Fruit fly (Drosophila melanogaster) whole organism, embryonic: ENCODE measurements around the gene fkh.
A peak's percentile ranks its signal among the peaks of the same experiment; 100 is the strongest.

Experiments used
- Awh ChIP-seq: fragments of 200-800 bp; sonication (Bioruptor generic); IDR thresholded peaks from 2 replicates; pipeline ENCODE4, ENCODE4 v1.3.6; 2022; ENCODE audit warnings: missing biosample characterization, missing genetic modification characterization
- CG10274 ChIP-seq: fragments of 200-800 bp; sonication (Bioruptor generic); optimal IDR thresholded peaks from 3 replicates; lab custom pipeline; 2017; ENCODE audit warnings: missing biosample characterization, mild to moderate bottlenecking, missing genetic modification characterization
- CG11247 ChIP-seq: fragments of 200-800 bp; sonication (Bioruptor generic); IDR thresholded peaks from 2 replicates; pipeline ENCODE4 v1.3.6; 2022; ENCODE audit warnings: missing biosample characterization, missing genetic modification characterization
- CG11695 ChIP-seq: fragments of 200-800 bp; sonication (Bioruptor generic); IDR thresholded peaks from 3 replicates; pipeline ENCODE4 v1.3.6; 2022; ENCODE audit warnings: missing biosample characterization, missing genetic modification characterization
- CG13123 ChIP-seq: fragments of 200-800 bp; sonication (Bioruptor generic); optimal IDR thresholded peaks from 2 replicates; lab custom pipeline; 2016; ENCODE audit warnings: missing biosample characterization, missing genetic modification characterization
- CG13287 ChIP-seq: fragments of 200-800 bp; sonication (Bioruptor generic); IDR thresholded peaks from 2 replicates; pipeline ENCODE4 v1.3.6; 2022; ENCODE audit warnings: missing biosample characterization, missing genetic modification characterization; ENCODE audit not compliant: partially characterized antibody
- CG14860 ChIP-seq: fragments of 200-800 bp; sonication (Bioruptor generic); IDR thresholded peaks from 3 replicates; pipeline ENCODE4 v1.3.6; 2022; ENCODE audit warnings: missing biosample characterization, missing genetic modification characterization; ENCODE audit not compliant: partially characterized antibody
- CG1792 ChIP-seq: fragments of 200-800 bp; sonication (Bioruptor generic); optimal IDR thresholded peaks from 2 replicates; lab custom pipeline; 2016; ENCODE audit warnings: missing biosample characterization, missing genetic modification characterization
- CG1832 ChIP-seq: fragments of 200-800 bp; sonication (Bioruptor generic); optimal IDR thresholded peaks from 2 replicates; lab custom pipeline; 2017; ENCODE audit warnings: missing biosample characterization, mild to moderate bottlenecking, missing genetic modification characterization, inconsistent platforms
- CG18764 ChIP-seq: fragments of 200-800 bp; sonication (Bioruptor generic); optimal IDR thresholded peaks from 3 replicates; lab custom pipeline; 2016; ENCODE audit warnings: missing biosample characterization, missing genetic modification characterization
- CG32767 ChIP-seq: fragments of 200-800 bp; sonication (Bioruptor generic); IDR thresholded peaks from 2 replicates; pipeline ENCODE4 v1.3.6; 2022; ENCODE audit warnings: missing biosample characterization, missing genetic modification characterization
- CG3281 ChIP-seq: fragments of 200-800 bp; sonication (Bioruptor generic); optimal IDR thresholded peaks from 3 replicates; lab custom pipeline; 2017; ENCODE audit warnings: missing biosample characterization, mild to moderate bottlenecking, missing genetic modification characterization
- CG3407 ChIP-seq: fragments of 200-800 bp; sonication (Bioruptor generic); optimal IDR thresholded peaks from 2 replicates; lab custom pipeline; 2018; ENCODE audit warnings: missing biosample characterization, mild to moderate bottlenecking, missing genetic modification characterization
- CG3838 ChIP-seq: fragments of 200-800 bp; sonication (Bioruptor generic); optimal IDR thresholded peaks from 3 replicates; lab custom pipeline; 2016; ENCODE audit warnings: missing biosample characterization, missing genetic modification characterization
- CG3995 ChIP-seq: fragments of 200-800 bp; sonication (Bioruptor generic); optimal IDR thresholded peaks from 3 replicates; lab custom pipeline; 2016; ENCODE audit warnings: missing biosample characterization, missing genetic modification characterization
- CG4282 ChIP-seq: fragments of 200-800 bp; sonication (Bioruptor generic); optimal IDR thresholded peaks from 2 replicates; lab custom pipeline; 2016; ENCODE audit warnings: missing biosample characterization, missing genetic modification characterization
- CG4424 ChIP-seq: fragments of 200-800 bp; sonication (Bioruptor generic); optimal IDR thresholded peaks from 3 replicates; lab custom pipeline; 2016; ENCODE audit warnings: missing biosample characterization, missing genetic modification characterization
- CG6683 ChIP-seq: fragments of 200-800 bp; sonication (Bioruptor generic); optimal IDR thresholded peaks from 2 replicates; lab custom pipeline; 2017; ENCODE audit warnings: missing biosample characterization, mild to moderate bottlenecking, missing genetic modification characterization, missing genetic modification reagents
- CG7357 ChIP-seq: fragments of 200-800 bp; sonication (Bioruptor generic); IDR thresholded peaks from 3 replicates; pipeline ENCODE4 v1.3.6; 2022; ENCODE audit warnings: missing biosample characterization, missing genetic modification characterization
- CG7786 ChIP-seq: fragments of 200-800 bp; sonication (Bioruptor generic); optimal IDR thresholded peaks from 2 replicates; lab custom pipeline; 2016; ENCODE audit warnings: missing biosample characterization, missing genetic modification characterization
- CG8388 ChIP-seq: fragments of 200-800 bp; sonication (Bioruptor generic); optimal IDR thresholded peaks from 2 replicates; lab custom pipeline; 2019; ENCODE audit warnings: missing biosample characterization, mild to moderate bottlenecking, missing genetic modification characterization, moderate library complexity
- CG8924 ChIP-seq: fragments of 200-800 bp; optimal IDR thresholded peaks from 3 replicates; lab custom pipeline; 2019; ENCODE audit warnings: missing biosample characterization, mild to moderate bottlenecking, missing genetic modification characterization, moderate library complexity
- CG9817 ChIP-seq: fragments of 200-800 bp; sonication (Bioruptor generic); optimal IDR thresholded peaks from 2 replicates; lab custom pipeline; 2018; ENCODE audit warnings: missing biosample characterization, mild to moderate bottlenecking, missing genetic modification characterization, moderate library complexity
- Dfd ChIP-seq, 2 experiments: fragments of >200 bp; optimal IDR thresholded peaks; 2 replicates each; lab custom pipeline; 2017; ENCODE audit warnings: missing biosample characterization in 2 of 2, missing genetic modification characterization in 2 of 2
- Dp ChIP-seq: fragments of 200-800 bp; sonication (Bioruptor generic); optimal IDR thresholded peaks from 2 replicates; lab custom pipeline; 2018; ENCODE audit warnings: missing biosample characterization, mild to moderate bottlenecking, missing genetic modification characterization, moderate library complexity
- Drgx ChIP-seq: fragments of 200-800 bp; sonication (Bioruptor generic); IDR thresholded peaks from 2 replicates; pipeline ENCODE4 v1.3.6; 2022; ENCODE audit warnings: missing biosample characterization, missing genetic modification characterization
- Ets65A ChIP-seq: fragments of 200-800 bp; sonication (Bioruptor generic); peaks from one replicate; lab custom pipeline; 2016; ENCODE audit warnings: missing biosample characterization, missing genetic modification characterization
- Gug ChIP-seq: fragments of 200-800 bp; sonication (Bioruptor generic); IDR thresholded peaks from 4 replicates; pipeline ENCODE4 v1.3.6; 2022; ENCODE audit warnings: missing biosample characterization, missing genetic modification characterization
- Mes4 ChIP-seq: fragments of 200-800 bp; sonication (Bioruptor generic); optimal IDR thresholded peaks from 2 replicates; lab custom pipeline; 2016; ENCODE audit warnings: missing biosample characterization, missing genetic modification characterization
- Mrtf ChIP-seq: fragments of 200-800 bp; sonication (Bioruptor generic); IDR thresholded peaks from 3 replicates; pipeline ENCODE4 v1.3.6; 2022; ENCODE audit warnings: missing biosample characterization, missing genetic modification characterization
- Optix ChIP-seq: fragments of 200-800 bp; sonication (Bioruptor generic); IDR thresholded peaks from 3 replicates; pipeline ENCODE4 v1.3.6; 2022; ENCODE audit warnings: missing biosample characterization, missing genetic modification characterization
- Sox102F ChIP-seq: fragments of 200-800 bp; sonication (Bioruptor generic); optimal IDR thresholded peaks from 2 replicates; lab custom pipeline; 2018; ENCODE audit warnings: missing biosample characterization, mild to moderate bottlenecking, missing genetic modification characterization, moderate library complexity
- Sry-δ ChIP-seq: fragments of 200-800 bp; sonication (Bioruptor generic); optimal IDR thresholded peaks from 2 replicates; lab custom pipeline; 2016; ENCODE audit warnings: missing biosample characterization, missing genetic modification characterization
- TFAM ChIP-seq: fragments of 200-800 bp; sonication (Bioruptor generic); optimal IDR thresholded peaks from 2 replicates; lab custom pipeline; 2017; ENCODE audit warnings: missing biosample characterization, missing genetic modification characterization, inconsistent platforms
- Taf1 ChIP-seq: fragments of 200-800 bp; sonication (Bioruptor generic); IDR thresholded peaks from 2 replicates; pipeline ENCODE4 v1.3.6; 2022; ENCODE audit warnings: missing biosample characterization, missing genetic modification characterization
- Vsx1 ChIP-seq: fragments of 200-800 bp; sonication (Bioruptor generic); optimal IDR thresholded peaks from 2 replicates; lab custom pipeline; 2017; ENCODE audit warnings: missing biosample characterization, mild to moderate bottlenecking, missing genetic modification characterization, missing genetic modification reagents
- ash1 ChIP-seq: fragments of 200-800 bp; sonication (Bioruptor generic); optimal IDR thresholded peaks from 2 replicates; lab custom pipeline; 2018; ENCODE audit warnings: missing biosample characterization, mild to moderate bottlenecking, missing genetic modification characterization
- ato ChIP-seq: fragments of 200-800 bp; sonication (Bioruptor generic); IDR thresholded peaks from 2 replicates; pipeline ENCODE4 v1.3.6; 2022; ENCODE audit warnings: missing biosample characterization, missing genetic modification characterization; ENCODE audit not compliant: partially characterized antibody
- chn ChIP-seq: fragments of 200-800 bp; sonication (Bioruptor generic); optimal IDR thresholded peaks from 2 replicates; lab custom pipeline; 2016; ENCODE audit warnings: missing biosample characterization, missing genetic modification characterization
- fu2 ChIP-seq: fragments of 200-800 bp; sonication (Bioruptor generic); optimal IDR thresholded peaks from 2 replicates; lab custom pipeline; 2016; ENCODE audit warnings: missing biosample characterization, missing genetic modification characterization
- hkb ChIP-seq, 2 experiments: fragments of 200-800 bp in 1 of 2; fragments of >200 bp in 1 of 2; sonication (Bioruptor generic) in 1 of 2; IDR thresholded peaks in 1 of 2; optimal IDR thresholded peaks in 1 of 2; 2 replicates each; pipeline versions ENCODE4 v1.3.6 to Lab custom; 2017 to 2022; ENCODE audit warnings: missing biosample characterization in 1 of 2, missing genetic modification characterization in 1 of 2
- lab ChIP-seq: fragments of 200-800 bp; sonication (Bioruptor generic); optimal IDR thresholded peaks from 3 replicates; lab custom pipeline; 2017; ENCODE audit warnings: missing biosample characterization, missing genetic modification characterization, mild to moderate bottlenecking, moderate library complexity, missing genetic modification reagents
- slp2 ChIP-seq: fragments of 200-800 bp; sonication (Bioruptor generic); optimal IDR thresholded peaks from 2 replicates; lab custom pipeline; 2016; ENCODE audit warnings: missing biosample characterization, missing genetic modification characterization
- sr ChIP-seq: fragments of 200-800 bp; sonication (Bioruptor generic); IDR thresholded peaks from 3 replicates; pipeline ENCODE4 v1.3.6; 2022; ENCODE audit warnings: missing biosample characterization, missing genetic modification characterization
- vvl ChIP-seq: fragments of 200-800 bp; sonication (Bioruptor generic); IDR thresholded peaks from 2 replicates; pipeline ENCODE4 v1.3.6; 2022; ENCODE audit warnings: missing biosample characterization, missing genetic modification characterization
- z ChIP-seq: fragments of 200-800 bp; sonication (Bioruptor generic); IDR thresholded peaks from 3 replicates; pipeline ENCODE4 v1.3.6; 2022; ENCODE audit warnings: missing biosample characterization, missing genetic modification characterization

The fkh gene

dm6 chr3R:28623564-28623963 is 38.5 kb upstream of the fkh start (continued):
- TF ChIP-seq Mes4 (no peak), CG7357 (GFP tag; lab: Robert Waterston, UW) (no peak), CG32767 (GFP tag; lab: Robert Waterston, UW) (no peak), CG13123 (no peak), CG1792 (GFP tag; lab: Kevin White, UChicago) (no peak), CG3995 (GFP tag; lab: Kevin White, UChicago) (no peak), CG7786 (no peak), Gug (GFP tag; lab: Robert Waterston, UW) (no peak), Dfd (GFP tag; optimal IDR thresholded peaks at IDR 0.05; lab: Kevin White, UChicago) (no peak), ato (GFP tag; lab: Robert Waterston, UW) (no peak), Taf1 (GFP tag; lab: Robert Waterston, UW) (no peak), CG14860 (no peak), Mrtf (GFP tag; lab: Robert Waterston, UW) (no peak), Sox102F (GFP tag; lab: Kevin White, UChicago) (peak; percentile 38), CG11695 (no peak), CG9817 (tag; lab: Kevin White, UChicago) (no peak), Dp (GFP tag; lab: Kevin White, UChicago) (no peak), Vsx1 (no peak), CG10274 (no peak), fu2 (GFP tag; lab: Kevin White, UChicago) (no peak), CG3281 (GFP tag; lab: Kevin White, UChicago) (no peak), CG6683 (no peak), CG1832 (GFP tag; lab: Kevin White, UChicago) (no peak), CG13287 (GFP tag; lab: Robert Waterston, UW) (no peak), Ets65A (peak; percentile 23), Sry-δ (GFP tag; lab: Kevin White, UChicago) (no peak), CG11247 (GFP tag; lab: Robert Waterston, UW) (no peak), Awh (GFP tag; lab: Robert Waterston, UW) (no peak), lab (GFP tag; lab: Kevin White, UChicago) (no peak), slp2 (GFP tag; lab: Kevin White, UChicago) (no peak), chn (no peak), CG4424 (GFP tag; lab: Kevin White, UChicago) (peak; percentile 7), hkb (optimal IDR thresholded peaks at IDR 0.05; lab: Kevin White, UChicago) (no peak), hkb (GFP tag; IDR thresholded peaks at IDR 0.05; lab: Robert Waterston, UW) (no peak), CG8924 (tag; lab: Kevin White, UChicago) (no peak), Drgx (GFP tag; lab: Robert Waterston, UW) (peak; percentile 60), CG8388 (GFP tag; lab: Kevin White, UChicago) (no peak), CG18764 (no peak), TFAM (GFP tag; lab: Kevin White, UChicago) (no peak), CG3838 (GFP tag; lab: Kevin White, UChicago) (no peak), CG4282 (no peak), ash1 (no peak), z (GFP tag; lab: Robert Waterston, UW) (no peak)

- TF ChIP-seq sr (GFP tag; lab: Robert Waterston, UW) (peak; percentile 70; the same call in 2 of the 3 replicates), Optix (GFP tag; lab: Robert Waterston, UW) (0 out of 3 replicates have a peak, but pooled peaks have one; percentile 30), CG3407 (no peak), vvl (GFP tag; lab: Robert Waterston, UW) (peak; percentile 52; the same call in 1 of the 2 replicates)
These were observed 38.1 kb upstream of the fkh start for dm6 chr3R:28623115-28623514.
